Fruit fly (Drosophila melanogaster): Measurements from ENCODE around the gene CG2061.

dm6 chrX:11140163-11140562 is 47.9 kb downstream of the CG2061 start, which contains the start of gene ssp7:
- no peak for TF ChIP-seq repo (GFP tag; optimal IDR thresholded peaks at IDR 0.05)
- no peak for TF ChIP-seq CG42726 (GFP tag; IDR thresholded peaks at IDR 0.05; ENCODE audit: partially characterized antibody)
- no peak for TF ChIP-seq Hmx (GFP tag; optimal IDR thresholded peaks at IDR 0.05)
- TF ChIP-seq CG13894 (tag; optimal IDR thresholded peaks at IDR 0.05): no peak
- no peak for TF ChIP-seq CG17802 (tag; optimal IDR thresholded peaks at IDR 0.05)
- no peak for TF ChIP-seq Hey (tag; optimal IDR thresholded peaks at IDR 0.05)
- TF ChIP-seq hkb (optimal IDR thresholded peaks at IDR 0.05): no peak
- TF ChIP-seq hkb (GFP tag; IDR thresholded peaks at IDR 0.05): no peak
- no peak for TF ChIP-seq CG8089 (GFP tag; optimal IDR thresholded peaks at IDR 0.05)
- no peak for TF ChIP-seq CG3838 (GFP tag; optimal IDR thresholded peaks at IDR 0.05)
- TF ChIP-seq CG11093 (GFP tag; IDR thresholded peaks at IDR 0.05): no peak

Data from whole organism, embryonic.